Fruit fly (Drosophila melanogaster): ENCODE measurements around the gene RpL30.
A peak's percentile ranks its signal among the peaks of the same experiment; 100 is the strongest.

Gene RpL30

DNA sequence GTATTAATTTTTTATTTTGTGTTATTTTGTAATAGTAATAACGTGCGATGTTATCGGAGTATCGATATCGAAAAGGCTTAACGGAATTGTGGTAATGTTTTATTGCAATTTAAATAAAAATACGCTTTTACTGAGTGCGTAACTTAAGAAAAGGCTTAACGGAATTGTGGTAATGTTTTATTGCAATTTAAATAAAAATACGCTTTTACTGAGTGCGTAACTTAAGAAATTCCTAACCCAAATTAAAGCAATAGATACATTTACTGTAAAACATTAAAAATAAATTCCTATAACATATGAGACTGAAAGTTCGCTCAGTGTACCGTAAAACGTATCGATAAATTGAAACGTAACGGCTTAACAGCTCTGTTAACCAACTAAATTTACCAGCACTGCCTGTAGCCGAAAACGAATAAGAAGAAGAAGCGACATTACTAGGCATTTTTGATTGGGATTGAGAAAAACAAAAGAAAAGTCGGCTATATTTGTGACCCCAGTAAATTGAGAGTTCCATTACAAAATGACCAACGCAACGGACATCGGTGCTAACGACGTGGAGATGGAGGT is 42.5 kb upstream of the RpL30 start, which contains the start of gene Rpn3 (continued):
- TF ChIP-seq Sox102F (GFP tag; optimal IDR thresholded peaks at IDR 0.05), result no peak
- no peak for TF ChIP-seq CG4318 (GFP tag; optimal IDR thresholded peaks at IDR 0.05)
- peak; percentile 26 for TF ChIP-seq Hr38 (GFP tag; optimal IDR thresholded peaks at IDR 0.05)
- TF ChIP-seq Met (GFP tag; optimal IDR thresholded peaks at IDR 0.05), result peak; percentile 88
- peak; percentile 89 for TF ChIP-seq lz (GFP tag; optimal IDR thresholded peaks at IDR 0.05)
- TF ChIP-seq Ets96B (tag; optimal IDR thresholded peaks at IDR 0.05), result peak; percentile 83
- TF ChIP-seq net (GFP tag; optimal IDR thresholded peaks at IDR 0.05), result peak; percentile 75
- TF ChIP-seq CG6808 (GFP tag; optimal IDR thresholded peaks at IDR 0.05), result no peak
- no peak for TF ChIP-seq vri (GFP tag; optimal IDR thresholded peaks at IDR 0.05)
- TF ChIP-seq Smox (GFP tag; optimal IDR thresholded peaks at IDR 0.05), result no peak
- TF ChIP-seq Gug (GFP tag; IDR thresholded peaks at IDR 0.05), result peak; percentile 77
- TF ChIP-seq pdm3 (GFP tag; optimal IDR thresholded peaks at IDR 0.05), result peak; percentile 90
- TF ChIP-seq fkh (GFP tag; optimal IDR thresholded peaks at IDR 0.05), result no peak
- TF ChIP-seq CG11294 (GFP tag; IDR thresholded peaks at IDR 0.05), result peak; percentile 58; the same call in 1 of the 2 replicates
- peak; percentile 56 for TF ChIP-seq CG11902 (GFP tag; optimal IDR thresholded peaks at IDR 0.05)
- TF ChIP-seq CG31627 (GFP tag; optimal IDR thresholded peaks at IDR 0.05), result peak; percentile 86
- peak in 1 of 2 experiments; percentile 68 for TF ChIP-seq ss (GFP tag; optimal IDR thresholded peaks at IDR 0.05)
- TF ChIP-seq CG6854 (GFP tag; optimal IDR thresholded peaks at IDR 0.05), result no peak
- TF ChIP-seq CG3919 (GFP tag; optimal IDR thresholded peaks at IDR 0.05), result peak; percentile 82
- no peak for TF ChIP-seq Eip93F (GFP tag; optimal IDR thresholded peaks at IDR 0.05)
- TF ChIP-seq Eip78C (GFP tag), result peak; percentile 90
- TF ChIP-seq spab (GFP tag; optimal IDR thresholded peaks at IDR 0.05), result no peak
- peak; percentile 86 for TF ChIP-seq Hr39 (GFP tag; optimal IDR thresholded peaks at IDR 0.05)
- peak; percentile 65 for TF ChIP-seq Sox15 (GFP tag; optimal IDR thresholded peaks at IDR 0.05)
- peak; percentile 56 for TF ChIP-seq fd59A (GFP tag; optimal IDR thresholded peaks at IDR 0.05)
- TF ChIP-seq CG15336 (GFP tag; IDR thresholded peaks at IDR 0.05), result peak; percentile 86
- peak; percentile 91 for TF ChIP-seq eg (GFP tag; IDR thresholded peaks at IDR 0.05)
- peak; percentile 86 for TF ChIP-seq Sox14 (GFP tag; optimal IDR thresholded peaks at IDR 0.05)
- TF ChIP-seq Blimp-1 (GFP tag; optimal IDR thresholded peaks at IDR 0.05), result no peak
- peak; percentile 77 for TF ChIP-seq achi (GFP tag; optimal IDR thresholded peaks at IDR 0.05)
- peak; percentile 71 for TF ChIP-seq CG1621 (tag; optimal IDR thresholded peaks at IDR 0.05)
- TF ChIP-seq CG8119 (GFP tag; IDR thresholded peaks at IDR 0.05), result peak; percentile 86
- TF ChIP-seq CG9139 (GFP tag; optimal IDR thresholded peaks at IDR 0.05), result no peak
- TF ChIP-seq Hr4 (GFP tag; optimal IDR thresholded peaks at IDR 0.05), result no peak
- TF ChIP-seq CG11762 (GFP tag; optimal IDR thresholded peaks at IDR 0.05; ENCODE audit: insufficient read depth), result peak; percentile 62
- peak; percentile 80 for TF ChIP-seq CG8632 (GFP tag; optimal IDR thresholded peaks at IDR 0.05)
- TF ChIP-seq salr (GFP tag; optimal IDR thresholded peaks at IDR 0.05), result peak in 1 of 2 experiments; percentile 1
- TF ChIP-seq acj6 (GFP tag; optimal IDR thresholded peaks at IDR 0.05), result peak; percentile 88
- TF ChIP-seq CG3032 (tag; optimal IDR thresholded peaks at IDR 0.05), result peak; percentile 74

DNA sequence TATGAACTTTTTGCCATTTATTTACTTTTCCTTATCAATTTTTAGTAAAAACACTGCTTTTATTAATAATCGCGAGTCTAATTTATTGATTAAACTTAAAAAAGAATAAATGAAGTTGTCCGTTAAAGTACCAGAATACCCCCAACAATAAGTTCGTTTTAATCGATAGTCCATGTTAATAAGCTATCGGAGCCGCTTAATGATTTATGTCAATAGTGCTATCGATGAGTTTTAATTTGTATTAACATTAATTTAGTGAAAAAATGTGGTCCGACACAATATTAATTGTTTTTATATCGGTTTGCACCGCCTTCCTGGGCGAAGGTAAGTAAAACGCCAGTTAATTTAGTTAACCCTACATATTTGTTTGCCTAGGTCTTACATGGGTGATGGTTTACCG is 39.8 kb upstream of the RpL30 start, which contains the start of gene CG10470:
TSS of gene CG10470 (plus strand) at position 165 of the 400 bp plus-strand sequence.
- TF ChIP-seq CG3032 (tag; optimal IDR thresholded peaks at IDR 0.05), result peak; percentile 7
- TF ChIP-seq Blimp-1 (GFP tag; optimal IDR thresholded peaks at IDR 0.05), result no peak
- no peak for TF ChIP-seq CG34406 (GFP tag; optimal IDR thresholded peaks at IDR 0.05)
- no peak for TF ChIP-seq ss (GFP tag; optimal IDR thresholded peaks at IDR 0.05)
- TF ChIP-seq fd59A (GFP tag; optimal IDR thresholded peaks at IDR 0.05), result no peak
- TF ChIP-seq svp (GFP tag), result no peak
- peak; percentile 34 for TF ChIP-seq esn (GFP tag; optimal IDR thresholded peaks at IDR 0.05)
- TF ChIP-seq Eip93F (GFP tag; optimal IDR thresholded peaks at IDR 0.05), result no peak
- TF ChIP-seq Hr38 (GFP tag; optimal IDR thresholded peaks at IDR 0.05), result no peak
- TF ChIP-seq CG10631 (GFP tag; optimal IDR thresholded peaks at IDR 0.05), result no peak
- peak; percentile 4 for TF ChIP-seq CG1621 (tag; optimal IDR thresholded peaks at IDR 0.05)
- TF ChIP-seq lz (GFP tag; optimal IDR thresholded peaks at IDR 0.05), result no peak
- no peak for TF ChIP-seq Hr39 (GFP tag; optimal IDR thresholded peaks at IDR 0.05)
- TF ChIP-seq CG9139 (GFP tag; optimal IDR thresholded peaks at IDR 0.05), result no peak
- TF ChIP-seq Sox14 (GFP tag; optimal IDR thresholded peaks at IDR 0.05), result no peak
- peak; percentile 70 for TF ChIP-seq dsx (GFP tag; optimal IDR thresholded peaks at IDR 0.05; ENCODE audit: poor library complexity, severe bottlenecking)
- no peak for TF ChIP-seq Ets96B (tag; optimal IDR thresholded peaks at IDR 0.05)
- no peak for TF ChIP-seq spab (GFP tag; optimal IDR thresholded peaks at IDR 0.05)
- TF ChIP-seq CG32006 (GFP tag; optimal IDR thresholded peaks at IDR 0.05), result no peak
- no peak for TF ChIP-seq CG11902 (GFP tag; optimal IDR thresholded peaks at IDR 0.05)
- TF ChIP-seq Eip78C (GFP tag), result peak; percentile 16
- no peak for TF ChIP-seq CG11294 (GFP tag; IDR thresholded peaks at IDR 0.05)
